Worm (Caenorhabditis elegans) whole organism, L2 larva: ENCODE measurements around the gene mrpl-2.

Source experiments
- ama-1 ChIP-seq: fragments of 150-350 bp; optimal IDR thresholded peaks from 2 replicates; lab custom pipeline; 2018; ENCODE audit warnings: inconsistent platforms
- egl-27 ChIP-seq: sonication (generic microtip); optimal IDR thresholded peaks from 3 replicates; lab custom pipeline; 2017; ENCODE audit warnings: missing biosample characterization, missing genetic modification reagents, missing genetic modification characterization
- lin-39 ChIP-seq: fragments of 150-350 bp; optimal IDR thresholded peaks from 2 replicates; lab custom pipeline; 2014; ENCODE audit warnings: missing biosample characterization, missing genetic modification reagents, missing genetic modification characterization
- mab-5 ChIP-seq: fragments of 150-350 bp; optimal IDR thresholded peaks from 2 replicates; lab custom pipeline; 2014; ENCODE audit warnings: missing biosample characterization, missing genetic modification characterization
- nhr-11 ChIP-seq: fragments of 150-350 bp; optimal IDR thresholded peaks from 2 replicates; lab custom pipeline; 2014; ENCODE audit warnings: missing biosample characterization, missing genetic modification characterization
- nhr-25 ChIP-seq: fragments of 150-350 bp; sonication (generic microtip); optimal IDR thresholded peaks from 3 replicates; lab custom pipeline; 2014; ENCODE audit warnings: missing biosample characterization, missing genetic modification characterization
- sma-9 ChIP-seq, 2 experiments: fragments of 150-350 bp in 1 of 2; sonication (generic microtip) in 1 of 2; optimal IDR thresholded peaks; 2 replicates each; lab custom pipeline; 2014 to 2016; ENCODE audit warnings: missing genetic modification characterization in 2 of 2, mild to moderate bottlenecking in 1 of 2, missing biosample characterization in 1 of 2, missing compliant biosample characterization in 1 of 2, missing genetic modification reagents in 1 of 2, moderate library complexity in 1 of 2
- unc-39 ChIP-seq: fragments of 150-350 bp; optimal IDR thresholded peaks from 2 replicates; lab custom pipeline; 2014; ENCODE audit warnings: missing biosample characterization, missing genetic modification characterization
- unc-55 ChIP-seq: fragments of 150-350 bp; sonication (generic microtip); optimal IDR thresholded peaks from 3 replicates; lab custom pipeline; 2014; ENCODE audit warnings: missing biosample characterization, missing genetic modification reagents, missing genetic modification characterization
- zag-1 ChIP-seq: fragments of 150-350 bp; optimal IDR thresholded peaks from 2 replicates; lab custom pipeline; 2014; ENCODE audit warnings: missing biosample characterization, missing genetic modification characterization

DNA sequence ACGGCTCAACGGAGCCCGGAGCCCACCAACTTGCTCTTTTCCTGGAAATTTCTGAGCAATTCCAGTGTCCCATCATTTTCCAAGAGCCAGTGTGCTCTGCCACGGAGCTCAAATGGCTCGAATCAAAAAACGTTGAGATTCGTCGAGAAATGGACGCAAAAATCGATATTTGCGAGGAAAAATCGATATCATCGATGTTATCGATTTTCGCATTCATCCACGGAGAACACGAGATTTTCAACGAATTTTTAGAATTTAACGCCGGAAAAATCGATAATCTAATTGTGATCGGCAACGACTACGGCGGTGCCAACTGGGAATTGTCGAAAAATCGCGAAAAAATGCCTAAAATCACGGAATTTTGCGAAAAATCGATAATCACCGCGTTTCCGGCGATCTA, 32.7 kb downstream of the mrpl-2 start:
- no peak for TF ChIP-seq lin-39 (tag; lab: Kevin White, UChicago)
- TF ChIP-seq egl-27 (tag; lab: Kevin White, UChicago): no peak
- TF ChIP-seq zag-1 (tag; lab: Kevin White, UChicago): no peak
- no peak for TF ChIP-seq nhr-25 (tag; lab: Kevin White, UChicago)
- TF ChIP-seq nhr-11 (tag; lab: Kevin White, UChicago): no peak
- TF ChIP-seq ama-1: no peak
- TF ChIP-seq sma-9 (GFP tag; optimal IDR thresholded peaks at IDR 0.05; lab: Kevin White, UChicago): no peak
- TF ChIP-seq sma-9 (tag; optimal IDR thresholded peaks at IDR 0.05; lab: Kevin White, UChicago): no peak
- no peak for TF ChIP-seq mab-5 (tag; lab: Kevin White, UChicago)
- no peak for TF ChIP-seq unc-39 (tag; lab: Kevin White, UChicago)
- TF ChIP-seq unc-55 (GFP tag; lab: Kevin White, UChicago): no peak
